Worm (Caenorhabditis elegans): ENCODE data around the gene T20G5.13.
A peak's percentile ranks its signal among the peaks of the same experiment; 100 is the strongest.

Gene T20G5.13

DNA sequence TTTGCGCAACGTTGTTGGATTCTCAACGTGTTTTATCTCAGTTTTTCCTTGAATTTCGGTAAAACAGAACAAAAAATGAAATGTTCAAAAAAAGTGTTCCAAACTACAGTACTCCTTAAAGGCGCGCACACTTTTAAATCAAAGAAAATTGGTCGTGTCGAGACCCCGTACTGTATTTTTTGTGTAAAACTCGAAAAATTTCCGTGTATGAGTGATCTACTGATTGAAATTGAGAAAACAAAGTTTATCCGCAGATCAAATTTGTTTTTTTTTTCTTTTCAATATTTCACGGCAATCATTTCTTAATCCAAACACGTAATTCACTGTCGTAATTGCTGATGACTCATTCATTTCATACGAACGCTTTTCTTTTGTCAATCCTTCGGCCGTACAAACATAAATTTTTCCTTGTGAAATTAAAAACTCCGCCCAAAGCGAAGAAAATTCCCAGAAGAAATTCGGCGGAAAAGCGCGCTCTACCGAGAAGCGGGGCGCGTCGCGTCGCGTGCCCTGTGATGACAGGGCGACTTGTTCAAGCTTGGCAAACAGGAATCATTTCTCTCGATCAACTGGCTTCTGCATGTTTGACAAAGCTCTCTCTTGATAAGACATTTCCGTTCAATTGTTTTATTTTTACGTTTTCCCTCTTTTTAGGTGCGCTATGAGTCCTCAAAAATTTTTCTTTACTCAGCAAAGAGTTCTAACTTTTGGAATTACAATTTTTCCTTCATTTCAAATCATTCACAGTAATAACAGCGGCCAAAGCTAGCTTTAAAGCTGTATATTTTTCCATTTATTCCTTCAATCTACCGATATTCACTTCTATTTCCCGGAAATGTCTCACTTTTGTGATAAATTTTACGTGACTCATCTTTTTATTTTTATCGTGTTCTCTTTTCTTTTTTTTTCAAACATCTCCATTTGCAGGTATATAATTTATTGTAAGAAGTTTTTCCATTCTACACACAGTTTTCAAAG lies 2.0 kb upstream of the T20G5.13 start, which contains the start of gene chc-1:
Gene chc-1 (plus strand): TSS at position 928 of the 978 bp plus-strand sequence.
- TF ChIP-seq pqm-1 (tag; optimal IDR thresholded peaks at IDR 0.05) (peak; percentile 50), snpc-4 (tag; optimal IDR thresholded peaks at IDR 0.05) (no peak), attf-4 (tag; optimal IDR thresholded peaks at IDR 0.05) (no peak), saeg-2 (GFP tag; IDR thresholded peaks at IDR 0.05) (no peak), dmd-8 (GFP tag; IDR thresholded peaks at IDR 0.05) (no peak), ceh-28 (tag; optimal IDR thresholded peaks at IDR 0.05) (no peak), daf-19 (GFP tag; conservative IDR thresholded peaks at IDR 0.05) (no peak), snpc-1.2 (GFP tag; IDR thresholded peaks at IDR 0.05) (no peak), mdl-1 (tag; optimal IDR thresholded peaks at IDR 0.05) (no peak), mxl-2 (GFP tag; conservative IDR thresholded peaks at IDR 0.05) (no peak), sdz-12 (GFP tag; optimal IDR thresholded peaks at IDR 0.05) (no peak), T26A8.4 (GFP tag; IDR thresholded peaks at IDR 0.05) (no peak), spr-1 (tag; optimal IDR thresholded peaks at IDR 0.05) (no peak), nhr-11 (tag; optimal IDR thresholded peaks at IDR 0.05) (no peak), nhr-77 (tag; optimal IDR thresholded peaks at IDR 0.05) (no peak), dmd-9 (GFP tag; IDR thresholded peaks at IDR 0.05) (no peak), nhr-6 (tag; optimal IDR thresholded peaks at IDR 0.05) (no peak), ZK546.5 (tag; optimal IDR thresholded peaks at IDR 0.05) (no peak), ztf-7 (tag; optimal IDR thresholded peaks at IDR 0.05) (no peak), nhr-25 (tag; optimal IDR thresholded peaks at IDR 0.05; ENCODE audit: borderline replicate concordance, insufficient read depth) (no peak), unc-39 (tag; optimal IDR thresholded peaks at IDR 0.05) (no peak), ceh-32 (tag; optimal IDR thresholded peaks at IDR 0.05; ENCODE audit: poor library complexity) (no peak), hlh-30 (tag; optimal IDR thresholded peaks at IDR 0.05; ENCODE audit: insufficient read depth) (peak; percentile 64), F37D6.2 (tag; optimal IDR thresholded peaks at IDR 0.05) (no peak), egl-43 (GFP tag; IDR thresholded peaks at IDR 0.05) (no peak), mes-2 (tag; optimal IDR thresholded peaks at IDR 0.05; ENCODE audit: poor library complexity, severe bottlenecking) (peak; percentile 56), lin-13 (GFP tag; optimal IDR thresholded peaks at IDR 0.05) (no peak), lin-15B (tag; optimal IDR thresholded peaks at IDR 0.05) (no peak), zip-2 (tag; optimal IDR thresholded peaks at IDR 0.05) (no peak), cey-2 (tag; optimal IDR thresholded peaks at IDR 0.05; ENCODE audit: borderline replicate concordance, insufficient read depth) (no peak), unc-62 (GFP tag; optimal IDR thresholded peaks at IDR 0.05 in 1 of 2) (no peak), unc-62 (tag; optimal IDR thresholded peaks at IDR 0.05) (no peak), zip-11 (GFP tag; IDR thresholded peaks at IDR 0.05) (no peak), madf-5 (GFP tag; IDR thresholded peaks at IDR 0.05) (no peak), mdt-29 (GFP tag; IDR thresholded peaks at IDR 0.05) (no peak), Y5F2A.4 (GFP tag; optimal IDR thresholded peaks at IDR 0.05) (no peak), F26F4.8 (GFP tag; conservative IDR thresholded peaks at IDR 0.05) (no peak), ceh-44 (GFP tag; IDR thresholded peaks at IDR 0.05) (no peak), hmg-1.1 (GFP tag; IDR thresholded peaks at IDR 0.05) (no peak), tra-1 (GFP tag; IDR thresholded peaks at IDR 0.05) (no peak), dve-1 (tag; optimal IDR thresholded peaks at IDR 0.05; ENCODE audit: insufficient read depth) (peak; percentile 49), spr-3 (GFP tag; optimal IDR thresholded peaks at IDR 0.05) (no peak), F44E2.7 (GFP tag; IDR thresholded peaks at IDR 0.05) (no peak), F10B5.3 (tag; optimal IDR thresholded peaks at IDR 0.05) (no peak), hif-1 (tag; optimal IDR thresholded peaks at IDR 0.05) (peak in 1 of 2 experiments; percentile 4), ztf-11 (tag; optimal IDR thresholded peaks at IDR 0.05) (no peak), T20F7.1 (GFP tag; optimal IDR thresholded peaks at IDR 0.05) (no peak), php-3 (GFP tag; IDR thresholded peaks at IDR 0.05) (no peak), duxl-1 (tag; optimal IDR thresholded peaks at IDR 0.05; ENCODE audit: poor library complexity) (no peak)

Data from whole organism, L4 larva.